Worm (Caenorhabditis elegans) whole organism, early embryonic: ENCODE measurements around the gene C14C11.7.

Source experiments
- B0310.2 ChIP-seq: sonication (generic microtip); optimal IDR thresholded peaks from 2 replicates; lab custom pipeline; 2016; ENCODE audit warnings: mild to moderate bottlenecking, missing genetic modification characterization, missing compliant biosample characterization
- F13C5.2 ChIP-seq: sonication (generic microtip); optimal IDR thresholded peaks from 2 replicates; lab custom pipeline; 2017; ENCODE audit warnings: mild to moderate bottlenecking, missing genetic modification characterization, inconsistent platforms, missing compliant biosample characterization
- aly-1 ChIP-seq: sonication (generic microtip); optimal IDR thresholded peaks from 2 replicates; lab custom pipeline; 2016; ENCODE audit warnings: missing genetic modification characterization, missing compliant biosample characterization
- ama-1 ChIP-seq: fragments of 150-350 bp; optimal IDR thresholded peaks from 2 replicates; lab custom pipeline; 2014
- ceh-13 ChIP-seq: fragments of 200-800 bp; sonication (Bioruptor generic); optimal IDR thresholded peaks from 2 replicates; lab custom pipeline; 2018; ENCODE audit warnings: mild to moderate bottlenecking, missing genetic modification characterization, missing compliant biosample characterization
- ceh-36 ChIP-seq: sonication (generic microtip); optimal IDR thresholded peaks from 2 replicates; lab custom pipeline; 2016; ENCODE audit warnings: missing genetic modification characterization, inconsistent platforms, missing compliant biosample characterization
- ets-7 ChIP-seq: sonication (generic microtip); optimal IDR thresholded peaks from 2 replicates; lab custom pipeline; 2016; ENCODE audit warnings: missing genotype, missing genetic modification characterization, missing compliant biosample characterization
- flt-1 ChIP-seq: fragments of 200-800 bp; sonication (Bioruptor generic); IDR thresholded peaks from 2 replicates; pipeline ENCODE4 v1.3.6; 2022; ENCODE audit warnings: missing genetic modification characterization, missing compliant biosample characterization
- hmbx-1 ChIP-seq: sonication (generic microtip); optimal IDR thresholded peaks from 2 replicates; lab custom pipeline; 2016; ENCODE audit warnings: mild to moderate bottlenecking, missing genetic modification characterization, missing compliant biosample characterization
- hmg-4 ChIP-seq: fragments of 200-800 bp; sonication (Bioruptor generic); optimal IDR thresholded peaks from 2 replicates; lab custom pipeline; 2018; ENCODE audit warnings: mild to moderate bottlenecking, missing genetic modification characterization, missing compliant biosample characterization
- hnd-1 ChIP-seq: sonication (generic microtip); optimal IDR thresholded peaks from 2 replicates; lab custom pipeline; 2016; ENCODE audit warnings: missing genetic modification characterization, missing compliant biosample characterization
- pes-1 ChIP-seq: fragments of 200-800 bp; sonication (Bioruptor generic); IDR thresholded peaks from 2 replicates; pipeline ENCODE4 v1.3.6; 2022; ENCODE audit warnings: missing genetic modification reagents, missing genetic modification characterization, missing compliant biosample characterization
- scrt-1 ChIP-seq: fragments of 200-800 bp; sonication (Bioruptor generic); IDR thresholded peaks from 2 replicates; pipeline ENCODE4 v1.3.6; 2022; ENCODE audit warnings: missing genetic modification characterization, missing compliant biosample characterization
- sea-1 ChIP-seq: fragments of 200-800 bp; sonication (Bioruptor generic); conservative IDR thresholded peaks from 2 replicates; pipeline ENCODE4 v1.3.6; 2022; ENCODE audit warnings: missing genetic modification characterization, missing compliant biosample characterization
- tbx-11 ChIP-seq: fragments of 200-800 bp; sonication (Bioruptor generic); IDR thresholded peaks from 2 replicates; pipeline ENCODE4 v1.3.6; 2022; ENCODE audit warnings: missing genetic modification characterization, missing compliant biosample characterization
- tbx-37 ChIP-seq: fragments of 200-800 bp; sonication (Bioruptor generic); conservative IDR thresholded peaks from 2 replicates; pipeline ENCODE4 v1.3.6; 2022; ENCODE audit warnings: missing genetic modification reagents, missing genetic modification characterization, missing compliant biosample characterization
- tra-4 ChIP-seq: sonication (generic microtip); optimal IDR thresholded peaks from 2 replicates; lab custom pipeline; 2017; ENCODE audit warnings: missing genetic modification characterization, missing compliant biosample characterization

Gene C14C11.7

ce11 chrV:5666036-5666729, at the start of gene C14C11.7:
Gene C14C11.7, minus strand, starts transcription at chrV:5666086.
- TF ChIP-seq tbx-11 (GFP tag; lab: Robert Waterston, UW) = no peak
- TF ChIP-seq scrt-1 = no peak
- no peak for TF ChIP-seq ets-7
- no peak for TF ChIP-seq hmbx-1 (tag; lab: Kevin White, UChicago)
- no peak for TF ChIP-seq aly-1 (tag; lab: Kevin White, UChicago)
- TF ChIP-seq ama-1 = no peak
- no peak for TF ChIP-seq flt-1 (GFP tag; lab: Robert Waterston, UW)
- TF ChIP-seq B0310.2 = no peak
- no peak for TF ChIP-seq sea-1
- no peak for TF ChIP-seq tra-4 (tag; lab: Kevin White, UChicago)
- TF ChIP-seq hmg-4 (GFP tag; lab: Kevin White, UChicago) = no peak

- TF ChIP-seq ets-7 (no peak), ceh-13 (GFP tag; lab: Kevin White, UChicago) (no peak), flt-1 (GFP tag; lab: Robert Waterston, UW) (no peak), tbx-37 (no peak), hnd-1 (no peak), F13C5.2 (no peak), ceh-36 (tag; lab: Kevin White, UChicago) (no peak), tra-4 (tag; lab: Kevin White, UChicago) (no peak), hmbx-1 (tag; lab: Kevin White, UChicago) (no peak), ama-1 (no peak), hmg-4 (GFP tag; lab: Kevin White, UChicago) (no peak), pes-1 (GFP tag; lab: Robert Waterston, UW) (no peak), tbx-11 (GFP tag; lab: Robert Waterston, UW) (no peak), sea-1 (no peak), B0310.2 (no peak), aly-1 (tag; lab: Kevin White, UChicago) (no peak), scrt-1 (no peak)
These were observed 47.6 kb upstream of the C14C11.7 start for ce11 chrV:5713510-5713909.

ce11 chrV:5712652-5713051, 46.8 kb upstream of the C14C11.7 start, which contains the start of gene gcst-1:
Gene gcst-1, plus strand, starts transcription at chrV:5712928.
- TF ChIP-seq scrt-1 = no peak
- no peak for TF ChIP-seq ama-1
- TF ChIP-seq ceh-36 (tag; lab: Kevin White, UChicago) = no peak
- TF ChIP-seq B0310.2 = no peak
- TF ChIP-seq ceh-13 (GFP tag; lab: Kevin White, UChicago) = no peak
- no peak for TF ChIP-seq tbx-11 (GFP tag; lab: Robert Waterston, UW)

- TF ChIP-seq hmbx-1 (tag; lab: Kevin White, UChicago) = no peak
- no peak for TF ChIP-seq ets-7
- no peak for TF ChIP-seq F13C5.2
- no peak for TF ChIP-seq ama-1
- no peak for TF ChIP-seq tra-4 (tag; lab: Kevin White, UChicago)
- TF ChIP-seq ceh-36 (tag; lab: Kevin White, UChicago) = no peak
- TF ChIP-seq pes-1 (GFP tag; lab: Robert Waterston, UW) = no peak
- TF ChIP-seq ceh-13 (GFP tag; lab: Kevin White, UChicago) = no peak
- TF ChIP-seq flt-1 (GFP tag; lab: Robert Waterston, UW) = no peak
- no peak for TF ChIP-seq B0310.2
- TF ChIP-seq scrt-1 = no peak
- no peak for TF ChIP-seq hnd-1
- TF ChIP-seq tbx-37 = no peak
- TF ChIP-seq hmg-4 (GFP tag; lab: Kevin White, UChicago) = no peak
- no peak for TF ChIP-seq aly-1 (tag; lab: Kevin White, UChicago)
- no peak for TF ChIP-seq tbx-11 (GFP tag; lab: Robert Waterston, UW)
- no peak for TF ChIP-seq sea-1
These were observed 46.3 kb upstream of the C14C11.7 start for ce11 chrV:5712189-5712588.

ce11 chrV:5708331-5708730, 42.4 kb upstream of the C14C11.7 start:
- TF ChIP-seq tra-4 (tag; lab: Kevin White, UChicago) = no peak
- no peak for TF ChIP-seq hnd-1
- TF ChIP-seq flt-1 (GFP tag; lab: Robert Waterston, UW) = no peak
- no peak for TF ChIP-seq tbx-37

- TF ChIP-seq ama-1 = no peak
- TF ChIP-seq scrt-1 = no peak
- no peak for TF ChIP-seq flt-1 (GFP tag; lab: Robert Waterston, UW)
- no peak for TF ChIP-seq tbx-11 (GFP tag; lab: Robert Waterston, UW)
- TF ChIP-seq ceh-13 (GFP tag; lab: Kevin White, UChicago) = no peak
- TF ChIP-seq hnd-1 = no peak
- TF ChIP-seq ets-7 = no peak
- no peak for TF ChIP-seq pes-1 (GFP tag; lab: Robert Waterston, UW)
- TF ChIP-seq hmbx-1 (tag; lab: Kevin White, UChicago) = no peak
- TF ChIP-seq tbx-37 = no peak
- no peak for TF ChIP-seq tra-4 (tag; lab: Kevin White, UChicago)
- no peak for TF ChIP-seq B0310.2
- no peak for TF ChIP-seq F13C5.2
These were observed 39.6 kb upstream of the C14C11.7 start, which contains the start of gene peli-1 for ce11 chrV:5705510-5705909. Gene peli-1, plus strand, starts transcription at chrV:5705810.

- no peak for TF ChIP-seq ama-1
- no peak for TF ChIP-seq hmg-4 (GFP tag; lab: Kevin White, UChicago)
- no peak for TF ChIP-seq pes-1 (GFP tag; lab: Robert Waterston, UW)
- TF ChIP-seq F13C5.2 = no peak
- TF ChIP-seq hnd-1 = no peak
- TF ChIP-seq ceh-13 (GFP tag; lab: Kevin White, UChicago) = no peak
- no peak for TF ChIP-seq scrt-1
- TF ChIP-seq sea-1 = no peak
- TF ChIP-seq B0310.2 = no peak
- TF ChIP-seq flt-1 (GFP tag; lab: Robert Waterston, UW) = no peak
- no peak for TF ChIP-seq ceh-36 (tag; lab: Kevin White, UChicago)
- no peak for TF ChIP-seq tbx-37
- no peak for TF ChIP-seq ets-7
- no peak for TF ChIP-seq tra-4 (tag; lab: Kevin White, UChicago)
- TF ChIP-seq aly-1 (tag; lab: Kevin White, UChicago) = no peak
- TF ChIP-seq tbx-11 (GFP tag; lab: Robert Waterston, UW) = no peak
These were observed 38.6 kb upstream of the C14C11.7 start for ce11 chrV:5704467-5704866.

ce11 chrV:5701106-5701505, 35.2 kb upstream of the C14C11.7 start:
- TF ChIP-seq F13C5.2 (no peak), ceh-36 (tag; lab: Kevin White, UChicago) (no peak), pes-1 (GFP tag; lab: Robert Waterston, UW) (no peak), ceh-13 (GFP tag; lab: Kevin White, UChicago) (no peak), hmbx-1 (tag; lab: Kevin White, UChicago) (no peak), scrt-1 (no peak), tbx-37 (no peak), aly-1 (tag; lab: Kevin White, UChicago) (no peak), hnd-1 (no peak), ets-7 (no peak), tbx-11 (GFP tag; lab: Robert Waterston, UW) (no peak), flt-1 (GFP tag; lab: Robert Waterston, UW) (no peak), hmg-4 (GFP tag; lab: Kevin White, UChicago) (no peak), B0310.2 (no peak), tra-4 (tag; lab: Kevin White, UChicago) (no peak), sea-1 (no peak), ama-1 (no peak)
